Worm (Caenorhabditis elegans) whole organism, L3 larva: Measurements from ENCODE around the gene C51E3.9.

Experiments
- R02D3.7 ChIP-seq: fragments of 150-350 bp; optimal IDR thresholded peaks from 2 replicates; lab custom pipeline; 2014; ENCODE audit warnings: missing biosample characterization, missing genetic modification characterization
- ZK546.5 ChIP-seq: sonication (generic microtip); optimal IDR thresholded peaks from 2 replicates; lab custom pipeline; 2017; ENCODE audit warnings: missing biosample characterization, missing genetic modification characterization
- ceh-9 ChIP-seq: sonication (generic microtip); optimal IDR thresholded peaks from 2 replicates; lab custom pipeline; 2018; ENCODE audit warnings: missing biosample characterization, missing genetic modification characterization
- elt-1 ChIP-seq: fragments of 150-350 bp; optimal IDR thresholded peaks from 2 replicates; lab custom pipeline; 2014; ENCODE audit warnings: missing biosample characterization, missing genetic modification characterization
- elt-2 ChIP-seq: sonication (generic microtip); optimal IDR thresholded peaks from 2 replicates; lab custom pipeline; 2016; ENCODE audit warnings: missing genetic modification reagents, mild to moderate bottlenecking, missing genetic modification characterization, missing compliant biosample characterization
- fos-1 ChIP-seq: fragments of 150-350 bp; optimal IDR thresholded peaks from 2 replicates; lab custom pipeline; 2014; ENCODE audit warnings: missing biosample characterization, missing genetic modification characterization
- hmg-11 ChIP-seq: sonication (generic microtip); optimal IDR thresholded peaks from 2 replicates; lab custom pipeline; 2016; ENCODE audit warnings: missing genetic modification characterization, missing compliant biosample characterization
- nfya-1 ChIP-seq: sonication (generic microtip); optimal IDR thresholded peaks from 2 replicates; lab custom pipeline; 2017; ENCODE audit warnings: missing genetic modification characterization, mild to moderate bottlenecking, missing compliant biosample characterization, antibody characterized with exemption, moderate library complexity; ENCODE audit not compliant: insufficient read depth
- nhr-237 ChIP-seq: fragments of 150-350 bp; optimal IDR thresholded peaks from 2 replicates; lab custom pipeline; 2014; ENCODE audit warnings: missing biosample characterization, missing genetic modification characterization
- nhr-25 ChIP-seq: sonication (generic microtip); optimal IDR thresholded peaks from 2 replicates; lab custom pipeline; 2017; ENCODE audit warnings: missing biosample characterization, missing genetic modification characterization
- tbx-2 ChIP-seq: sonication (generic microtip); optimal IDR thresholded peaks from 2 replicates; lab custom pipeline; 2016; ENCODE audit warnings: mild to moderate bottlenecking, missing genetic modification characterization, missing compliant biosample characterization
- unc-39 ChIP-seq: sonication (generic microtip); optimal IDR thresholded peaks from 4 replicates; lab custom pipeline; 2017; ENCODE audit warnings: missing biosample characterization, missing genetic modification characterization
- ztf-4 ChIP-seq: fragments of 150-350 bp; optimal IDR thresholded peaks from 2 replicates; lab custom pipeline; 2014; ENCODE audit warnings: missing biosample characterization, missing genetic modification characterization

DNA sequence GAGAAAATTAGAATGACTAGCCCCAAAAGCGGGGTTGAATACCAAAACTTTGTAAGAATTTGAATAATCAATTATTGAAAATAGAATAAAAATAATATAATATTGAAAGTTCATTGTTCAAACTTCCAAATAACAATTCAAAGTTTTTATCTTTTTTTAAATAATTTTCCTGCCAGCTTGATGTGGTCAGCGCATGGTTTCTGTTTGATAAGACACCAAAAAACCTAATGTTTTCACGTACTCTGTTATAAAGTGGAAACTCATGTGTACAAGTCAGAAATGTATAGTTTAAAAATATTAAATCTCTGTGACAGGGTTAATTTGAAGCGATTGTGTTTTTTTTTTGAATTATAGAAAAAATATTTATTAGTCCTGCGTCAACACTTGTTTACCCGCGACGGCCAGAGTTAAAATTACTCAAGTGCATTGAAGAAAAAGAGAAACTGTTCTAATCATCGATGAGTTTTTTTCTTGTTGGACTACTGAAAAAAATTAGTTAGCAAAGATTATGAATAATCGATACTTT is 40.9 kb upstream of the C51E3.9 start, which contains the start of gene ugt-17:
- TF ChIP-seq nhr-237 (tag; lab: Kevin White, UChicago) (no peak), R02D3.7 (tag; lab: Kevin White, UChicago) (no peak), nfya-1 (tag; lab: Kevin White, UChicago) (no peak), elt-1 (tag; lab: Kevin White, UChicago) (no peak), fos-1 (tag; lab: Kevin White, UChicago) (no peak), nhr-25 (tag; lab: Kevin White, UChicago) (no peak), tbx-2 (tag; lab: Kevin White, UChicago) (no peak), hmg-11 (no peak), ceh-9 (tag; lab: Kevin White, UChicago) (no peak), elt-2 (peak; percentile 76), ztf-4 (tag; lab: Kevin White, UChicago) (no peak), unc-39 (tag; lab: Kevin White, UChicago) (no peak), ZK546.5 (tag; lab: Kevin White, UChicago) (no peak)
